Fruit fly (Drosophila melanogaster): ENCODE data around the gene Scm.

- TF ChIP-seq pan (optimal IDR thresholded peaks at IDR 0.05) (no peak), psq (optimal IDR thresholded peaks at IDR 0.05) (no peak), Dll (optimal IDR thresholded peaks at IDR 0.05) (no peak), CG8478 (optimal IDR thresholded peaks at IDR 0.05) (no peak), EcR (GFP tag; optimal IDR thresholded peaks at IDR 0.05) (no peak), usp (GFP tag; optimal IDR thresholded peaks at IDR 0.05) (no peak)
Observed at dm6 chr3R:9626880-9627401, 10.5 kb downstream of the Scm start, which contains the start of the genes CG9427 and CG8319.

All from whole organism.